Worm (Caenorhabditis elegans): Measurements from ENCODE around the gene F41G3.3.

The F41G3.3 gene

ce11 chrII:6742614-6743013 is 13.7 kb upstream of the F41G3.3 start, which contains the start of gene F41G3.6:
F41G3.6 (plus strand) TSS chrII:6742914.
- TF ChIP-seq lin-15B (tag; optimal IDR thresholded peaks at IDR 0.05), result no peak
- no peak for TF ChIP-seq hlh-17 (GFP tag; optimal IDR thresholded peaks at IDR 0.05; ENCODE audit: borderline replicate concordance)
- no peak for TF ChIP-seq C34B4.2 (tag; optimal IDR thresholded peaks at IDR 0.05)
- no peak for TF ChIP-seq isw-1 (GFP tag; IDR thresholded peaks at IDR 0.05)
- no peak for TF ChIP-seq pqm-1 (tag; optimal IDR thresholded peaks at IDR 0.05)
- no peak for TF ChIP-seq tlp-1 (tag; optimal IDR thresholded peaks at IDR 0.05)
- no peak for TF ChIP-seq elt-3 (tag; optimal IDR thresholded peaks at IDR 0.05)
- no peak for TF ChIP-seq pag-3 (tag; optimal IDR thresholded peaks at IDR 0.05; ENCODE audit: borderline replicate concordance, insufficient read depth)
- TF ChIP-seq ces-1 (GFP tag; optimal IDR thresholded peaks at IDR 0.05), result no peak
- no peak for TF ChIP-seq nhr-11 (tag; optimal IDR thresholded peaks at IDR 0.05)
- TF ChIP-seq fkh-10 (GFP tag; optimal IDR thresholded peaks at IDR 0.05), result no peak
- no peak for TF ChIP-seq lsy-2 (tag; optimal IDR thresholded peaks at IDR 0.05)
- no peak for TF ChIP-seq ceh-88 (GFP tag; IDR thresholded peaks at IDR 0.05)
- no peak for TF ChIP-seq lin-13 (GFP tag; optimal IDR thresholded peaks at IDR 0.05)
- no peak for TF ChIP-seq ceh-90 (tag; optimal IDR thresholded peaks at IDR 0.05)

ce11 chrII:6744648-6745047 is 11.7 kb upstream of the F41G3.3 start, which contains the start of gene ins-15:
ins-15 (minus strand) TSS chrII:6744748.
- no peak for TF ChIP-seq ceh-63 (GFP tag; optimal IDR thresholded peaks at IDR 0.05)
- TF ChIP-seq efl-1 (optimal IDR thresholded peaks at IDR 0.05), result no peak
- TF ChIP-seq efl-1 (GFP tag; optimal IDR thresholded peaks at IDR 0.05 in 1 of 2), result peak in 1 of 2 experiments; percentile 12

DNA sequence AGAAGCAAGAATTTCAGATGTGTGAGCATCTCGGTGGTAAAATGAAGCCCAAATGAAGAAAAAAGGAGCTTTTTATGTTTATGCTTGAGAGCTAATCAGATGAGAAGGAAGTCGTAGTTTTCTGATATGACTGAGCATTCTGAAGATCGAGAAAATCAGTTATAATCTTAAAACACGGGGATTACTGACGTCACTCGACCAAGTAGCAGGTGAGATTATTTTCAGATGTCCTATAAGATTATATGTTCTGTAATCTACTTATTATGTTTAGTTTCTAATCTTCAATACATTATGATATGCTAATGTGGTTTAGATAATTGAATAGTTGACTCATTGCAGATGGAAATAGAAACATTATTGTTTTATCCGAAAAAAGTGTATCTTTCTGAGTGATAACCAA is 10.5 kb upstream of the F41G3.3 start, which contains the start of gene ins-14:
ins-14 (minus strand) TSS at position 32 of the 400 bp plus-strand sequence.
- TF ChIP-seq irx-1 (tag; optimal IDR thresholded peaks at IDR 0.05), result no peak
- no peak for TF ChIP-seq nhr-11 (tag; optimal IDR thresholded peaks at IDR 0.05)
- TF ChIP-seq fkh-4 (tag; optimal IDR thresholded peaks at IDR 0.05; ENCODE audit: borderline replicate concordance), result no peak
- no peak for TF ChIP-seq snpc-4 (tag; optimal IDR thresholded peaks at IDR 0.05)
- TF ChIP-seq pax-3 (tag; optimal IDR thresholded peaks at IDR 0.05), result peak; percentile 50
- TF ChIP-seq ceh-82 (tag; optimal IDR thresholded peaks at IDR 0.05), result no peak
- TF ChIP-seq efl-1 (optimal IDR thresholded peaks at IDR 0.05), result no peak
- peak in 1 of 2 experiments; percentile 75 for TF ChIP-seq efl-1 (GFP tag; optimal IDR thresholded peaks at IDR 0.05 in 1 of 2)
- no peak for TF ChIP-seq ets-5 (GFP tag; IDR thresholded peaks at IDR 0.05)
- no peak for TF ChIP-seq lin-35 (GFP tag; optimal IDR thresholded peaks at IDR 0.05)
- no peak for TF ChIP-seq pqm-1 (tag; optimal IDR thresholded peaks at IDR 0.05)
- TF ChIP-seq unc-98 (GFP tag; IDR thresholded peaks at IDR 0.05), result no peak
- TF ChIP-seq nhr-47 (tag; optimal IDR thresholded peaks at IDR 0.05), result no peak
- TF ChIP-seq nhr-71 (tag; optimal IDR thresholded peaks at IDR 0.05), result peak; percentile 53
- TF ChIP-seq lin-13 (GFP tag; optimal IDR thresholded peaks at IDR 0.05), result no peak
- TF ChIP-seq egl-13 (tag; optimal IDR thresholded peaks at IDR 0.05), result peak; percentile 60
- TF ChIP-seq nhr-237 (tag; optimal IDR thresholded peaks at IDR 0.05), result no peak
- TF ChIP-seq nhr-20 (tag; optimal IDR thresholded peaks at IDR 0.05), result peak; percentile 4
- TF ChIP-seq unc-62 (GFP tag; optimal IDR thresholded peaks at IDR 0.05), result no peak
- TF ChIP-seq nhr-84 (tag; optimal IDR thresholded peaks at IDR 0.05), result no peak
- peak; percentile 96 for TF ChIP-seq dsc-1 (tag; optimal IDR thresholded peaks at IDR 0.05)
- peak; percentile 80 for TF ChIP-seq fkh-8 (tag; optimal IDR thresholded peaks at IDR 0.05)
- no peak for TF ChIP-seq jun-1 (tag; optimal IDR thresholded peaks at IDR 0.05)
- TF ChIP-seq grh-1 (GFP tag; IDR thresholded peaks at IDR 0.05), result no peak
- peak; percentile 33 for TF ChIP-seq fos-1 (tag; optimal IDR thresholded peaks at IDR 0.05)
- no peak for TF ChIP-seq ztf-11 (tag; optimal IDR thresholded peaks at IDR 0.05)
- TF ChIP-seq aly-2 (tag; optimal IDR thresholded peaks at IDR 0.05), result no peak
- TF ChIP-seq nhr-28 (tag; optimal IDR thresholded peaks at IDR 0.05), result no peak
- TF ChIP-seq egl-27 (tag; optimal IDR thresholded peaks at IDR 0.05), result no peak
- peak; percentile 28 for TF ChIP-seq sox-4 (tag; optimal IDR thresholded peaks at IDR 0.05)
- TF ChIP-seq fkh-10 (GFP tag; optimal IDR thresholded peaks at IDR 0.05), result no peak
